Fruit fly (Drosophila melanogaster): ENCODE data around the gene alphaCOP.
A peak's percentile ranks its signal among the peaks of the same experiment; 100 is the strongest.

Gene alphaCOP

dm6 chr3L:1647276-1647919, 2.4 kb upstream of the alphaCOP start, which contains the start of the genes CG17249 and Bro (continued):
- TF ChIP-seq CG6276 (GFP tag; optimal IDR thresholded peaks at IDR 0.05) (no peak), CG7368 (GFP tag; optimal IDR thresholded peaks at IDR 0.05) (no peak), fd59A (GFP tag; optimal IDR thresholded peaks at IDR 0.05) (no peak), Ets96B (tag; optimal IDR thresholded peaks at IDR 0.05) (no peak), Sox14 (GFP tag; optimal IDR thresholded peaks at IDR 0.05) (peak; percentile 64), ss (GFP tag; optimal IDR thresholded peaks at IDR 0.05) (no peak), CG4318 (GFP tag; optimal IDR thresholded peaks at IDR 0.05) (no peak), dsx (GFP tag; optimal IDR thresholded peaks at IDR 0.05; ENCODE audit: poor library complexity, severe bottlenecking) (no peak), CG16779 (tag; optimal IDR thresholded peaks at IDR 0.05) (no peak), esn (GFP tag; optimal IDR thresholded peaks at IDR 0.05) (peak; percentile 29), CG3032 (tag; optimal IDR thresholded peaks at IDR 0.05) (no peak), pdm3 (GFP tag; optimal IDR thresholded peaks at IDR 0.05) (no peak), OdsH (GFP tag; optimal IDR thresholded peaks at IDR 0.05) (no peak), Eip78C (GFP tag) (peak; percentile 34), CG3919 (GFP tag; optimal IDR thresholded peaks at IDR 0.05) (peak; percentile 13), CG8632 (GFP tag; optimal IDR thresholded peaks at IDR 0.05) (no peak)

- TF ChIP-seq Ets21C (GFP tag; optimal IDR thresholded peaks at IDR 0.05), result peak; percentile 85
- TF ChIP-seq dsx (GFP tag; optimal IDR thresholded peaks at IDR 0.05; ENCODE audit: poor library complexity, severe bottlenecking), result no peak
- no peak for TF ChIP-seq Blimp-1 (GFP tag; optimal IDR thresholded peaks at IDR 0.05)
- TF ChIP-seq svp (GFP tag), result no peak
- no peak for TF ChIP-seq fkh (GFP tag; optimal IDR thresholded peaks at IDR 0.05)
- TF ChIP-seq fd85E (GFP tag; optimal IDR thresholded peaks at IDR 0.05), result no peak
- TF ChIP-seq CG16779 (tag; optimal IDR thresholded peaks at IDR 0.05), result no peak
- TF ChIP-seq CG10631 (GFP tag; optimal IDR thresholded peaks at IDR 0.05), result peak; percentile 83
- TF ChIP-seq pdm3 (GFP tag; optimal IDR thresholded peaks at IDR 0.05), result no peak
- TF ChIP-seq lz (GFP tag; optimal IDR thresholded peaks at IDR 0.05), result peak; percentile 89
- no peak for TF ChIP-seq Lpt (GFP tag; optimal IDR thresholded peaks at IDR 0.05)
- TF ChIP-seq spab (GFP tag; optimal IDR thresholded peaks at IDR 0.05), result no peak
- peak; percentile 72 for TF ChIP-seq CG32006 (GFP tag; optimal IDR thresholded peaks at IDR 0.05)
- no peak for TF ChIP-seq CG6276 (GFP tag; optimal IDR thresholded peaks at IDR 0.05)
- peak; percentile 90 for TF ChIP-seq CG31627 (GFP tag; optimal IDR thresholded peaks at IDR 0.05)
- TF ChIP-seq CG6854 (GFP tag; optimal IDR thresholded peaks at IDR 0.05), result no peak
- no peak for TF ChIP-seq CG15336 (GFP tag; IDR thresholded peaks at IDR 0.05)
- no peak for TF ChIP-seq net (GFP tag; optimal IDR thresholded peaks at IDR 0.05)
- peak; percentile 81 for TF ChIP-seq CG3032 (tag; optimal IDR thresholded peaks at IDR 0.05)
- peak; percentile 82 for TF ChIP-seq acj6 (GFP tag; optimal IDR thresholded peaks at IDR 0.05)
- TF ChIP-seq Met (GFP tag; optimal IDR thresholded peaks at IDR 0.05), result no peak
- no peak for TF ChIP-seq CG4318 (GFP tag; optimal IDR thresholded peaks at IDR 0.05)
- TF ChIP-seq CG9139 (GFP tag; optimal IDR thresholded peaks at IDR 0.05), result peak; percentile 6
- peak; percentile 78 for TF ChIP-seq Sox14 (GFP tag; optimal IDR thresholded peaks at IDR 0.05)
- TF ChIP-seq CG34406 (GFP tag; optimal IDR thresholded peaks at IDR 0.05), result peak; percentile 58
- TF ChIP-seq Hr39 (GFP tag; optimal IDR thresholded peaks at IDR 0.05), result peak; percentile 90
- TF ChIP-seq Hr4 (GFP tag; optimal IDR thresholded peaks at IDR 0.05), result peak; percentile 81
- peak; percentile 32 for TF ChIP-seq fd59A (GFP tag; optimal IDR thresholded peaks at IDR 0.05)
- no peak for TF ChIP-seq CG6808 (GFP tag; optimal IDR thresholded peaks at IDR 0.05)
- peak; percentile 68; the same call in 1 of the 2 replicates for TF ChIP-seq Gug (GFP tag; IDR thresholded peaks at IDR 0.05)
- TF ChIP-seq salr (GFP tag; optimal IDR thresholded peaks at IDR 0.05), result peak in 1 of 2 experiments; percentile 29
- no peak for TF ChIP-seq Hr38 (GFP tag; optimal IDR thresholded peaks at IDR 0.05)
- no peak for TF ChIP-seq CG10669 (GFP tag; optimal IDR thresholded peaks at IDR 0.05)
- peak; percentile 40 for TF ChIP-seq CG7368 (GFP tag; optimal IDR thresholded peaks at IDR 0.05)
- TF ChIP-seq CG8319 (GFP tag; optimal IDR thresholded peaks at IDR 0.05), result peak; percentile 64
- TF ChIP-seq CG11294 (GFP tag; IDR thresholded peaks at IDR 0.05), result peak; percentile 54; the same call in 1 of the 2 replicates
- no peak for TF ChIP-seq Eip93F (GFP tag; optimal IDR thresholded peaks at IDR 0.05)
- TF ChIP-seq Eip78C (GFP tag), result no peak
- TF ChIP-seq CG8632 (GFP tag; optimal IDR thresholded peaks at IDR 0.05), result peak; percentile 51
- no peak for TF ChIP-seq vri (GFP tag; optimal IDR thresholded peaks at IDR 0.05)
- TF ChIP-seq Sox15 (GFP tag; optimal IDR thresholded peaks at IDR 0.05), result peak; percentile 79
- TF ChIP-seq esn (GFP tag; optimal IDR thresholded peaks at IDR 0.05), result peak; percentile 85
- peak in 1 of 2 experiments; percentile 39 for TF ChIP-seq ss (GFP tag; optimal IDR thresholded peaks at IDR 0.05)
Measured at dm6 chr3L:1639185-1639812, 5.7 kb downstream of the alphaCOP start, which contains the start of the genes Mettl2 and Bgb. TSS of gene Mettl2 (minus strand) at chr3L:1639235. TSS of gene Bgb (plus strand) at chr3L:1639711.

Measured in whole organism, prepupa.